Fruit fly (Drosophila melanogaster) whole organism, adult: ENCODE results near the gene CG43773.

Experiments used
- CG7045 ChIP-seq: fragments of 200-800 bp; sonication (Bioruptor generic); optimal IDR thresholded peaks from 2 replicates; lab custom pipeline; 2017; ENCODE audit warnings: missing biosample characterization, mild to moderate bottlenecking, missing genetic modification characterization
- Clk ChIP-seq: fragments of 200-800 bp; sonication (Bioruptor generic); optimal IDR thresholded peaks from 2 replicates; lab custom pipeline; 2017; ENCODE audit warnings: missing biosample characterization, missing genetic modification characterization
- kay ChIP-seq: fragments of 200-800 bp; sonication (Bioruptor generic); peaks from one replicate; lab custom pipeline; 2016; ENCODE audit warnings: missing biosample characterization, missing genetic modification characterization, borderline replicate concordance
- tj ChIP-seq: fragments of 200-800 bp; sonication (Bioruptor generic); optimal IDR thresholded peaks from 3 replicates; lab custom pipeline; 2017; ENCODE audit warnings: missing biosample characterization, mild to moderate bottlenecking, missing genetic modification characterization, moderate library complexity

- TF ChIP-seq Clk (GFP tag; lab: Kevin White, UChicago) (no peak), tj (no peak), CG7045 (GFP tag; lab: Kevin White, UChicago) (no peak), kay (GFP tag; lab: Kevin White, UChicago) (no peak)
Measured at dm6 chr2L:4036306-4036705, 28.8 kb downstream of the CG43773 start.
